Worm (Caenorhabditis elegans) whole organism, early embryonic: ENCODE measurements around the gene srh-141.

Source experiments
- B0310.2 ChIP-seq: sonication (generic microtip); optimal IDR thresholded peaks from 2 replicates; lab custom pipeline; 2016; ENCODE audit warnings: mild to moderate bottlenecking, missing genetic modification characterization, missing compliant biosample characterization
- F13C5.2 ChIP-seq: sonication (generic microtip); optimal IDR thresholded peaks from 2 replicates; lab custom pipeline; 2017; ENCODE audit warnings: mild to moderate bottlenecking, missing genetic modification characterization, inconsistent platforms, missing compliant biosample characterization
- aly-1 ChIP-seq: sonication (generic microtip); optimal IDR thresholded peaks from 2 replicates; lab custom pipeline; 2016; ENCODE audit warnings: missing genetic modification characterization, missing compliant biosample characterization
- ama-1 ChIP-seq: fragments of 150-350 bp; optimal IDR thresholded peaks from 2 replicates; lab custom pipeline; 2014
- ceh-13 ChIP-seq: fragments of 200-800 bp; sonication (Bioruptor generic); optimal IDR thresholded peaks from 2 replicates; lab custom pipeline; 2018; ENCODE audit warnings: mild to moderate bottlenecking, missing genetic modification characterization, missing compliant biosample characterization
- ceh-36 ChIP-seq: sonication (generic microtip); optimal IDR thresholded peaks from 2 replicates; lab custom pipeline; 2016; ENCODE audit warnings: missing genetic modification characterization, inconsistent platforms, missing compliant biosample characterization
- ets-7 ChIP-seq: sonication (generic microtip); optimal IDR thresholded peaks from 2 replicates; lab custom pipeline; 2016; ENCODE audit warnings: missing genotype, missing genetic modification characterization, missing compliant biosample characterization
- flt-1 ChIP-seq: fragments of 200-800 bp; sonication (Bioruptor generic); IDR thresholded peaks from 2 replicates; pipeline ENCODE4 v1.3.6; 2022; ENCODE audit warnings: missing genetic modification characterization, missing compliant biosample characterization
- hmbx-1 ChIP-seq: sonication (generic microtip); optimal IDR thresholded peaks from 2 replicates; lab custom pipeline; 2016; ENCODE audit warnings: mild to moderate bottlenecking, missing genetic modification characterization, missing compliant biosample characterization
- hmg-4 ChIP-seq: fragments of 200-800 bp; sonication (Bioruptor generic); optimal IDR thresholded peaks from 2 replicates; lab custom pipeline; 2018; ENCODE audit warnings: mild to moderate bottlenecking, missing genetic modification characterization, missing compliant biosample characterization
- hnd-1 ChIP-seq: sonication (generic microtip); optimal IDR thresholded peaks from 2 replicates; lab custom pipeline; 2016; ENCODE audit warnings: missing genetic modification characterization, missing compliant biosample characterization
- pes-1 ChIP-seq: fragments of 200-800 bp; sonication (Bioruptor generic); IDR thresholded peaks from 2 replicates; pipeline ENCODE4 v1.3.6; 2022; ENCODE audit warnings: missing genetic modification reagents, missing genetic modification characterization, missing compliant biosample characterization
- scrt-1 ChIP-seq: fragments of 200-800 bp; sonication (Bioruptor generic); IDR thresholded peaks from 2 replicates; pipeline ENCODE4 v1.3.6; 2022; ENCODE audit warnings: missing genetic modification characterization, missing compliant biosample characterization
- sea-1 ChIP-seq: fragments of 200-800 bp; sonication (Bioruptor generic); conservative IDR thresholded peaks from 2 replicates; pipeline ENCODE4 v1.3.6; 2022; ENCODE audit warnings: missing genetic modification characterization, missing compliant biosample characterization
- tbx-11 ChIP-seq: fragments of 200-800 bp; sonication (Bioruptor generic); IDR thresholded peaks from 2 replicates; pipeline ENCODE4 v1.3.6; 2022; ENCODE audit warnings: missing genetic modification characterization, missing compliant biosample characterization
- tbx-37 ChIP-seq: fragments of 200-800 bp; sonication (Bioruptor generic); conservative IDR thresholded peaks from 2 replicates; pipeline ENCODE4 v1.3.6; 2022; ENCODE audit warnings: missing genetic modification reagents, missing genetic modification characterization, missing compliant biosample characterization
- tra-4 ChIP-seq: sonication (generic microtip); optimal IDR thresholded peaks from 2 replicates; lab custom pipeline; 2017; ENCODE audit warnings: missing genetic modification characterization, missing compliant biosample characterization

Gene srh-141

ce11 chrV:16433471-16433870 is 10.3 kb upstream of the srh-141 start, which contains the start of gene clec-234:
Gene clec-234 (minus strand): TSS chrV:16433571.
- TF ChIP-seq hmbx-1 (tag; lab: Kevin White, UChicago) = no peak

- TF ChIP-seq B0310.2 (tag; lab: Kevin White, UChicago) (no peak), flt-1 (GFP tag; lab: Robert Waterston, UW) (no peak), ceh-13 (GFP tag; lab: Kevin White, UChicago) (no peak), hmg-4 (GFP tag; lab: Kevin White, UChicago) (no peak), ama-1 (lab: Kevin White, UChicago) (no peak), scrt-1 (GFP tag; lab: Robert Waterston, UW) (no peak), tra-4 (tag; lab: Kevin White, UChicago) (no peak), ceh-36 (tag; lab: Kevin White, UChicago) (no peak), ets-7 (tag; lab: Kevin White, UChicago) (no peak), pes-1 (GFP tag; lab: Robert Waterston, UW) (no peak), hnd-1 (no peak)
Observed at ce11 chrV:16435510-16435909, 8.2 kb upstream of the srh-141 start, which contains the start of the genes F26D2.13 and F26D2.14. Gene F26D2.13 (minus strand): TSS chrV:16435610. Gene F26D2.14 (plus strand): TSS chrV:16435855.

- TF ChIP-seq F13C5.2 (tag; lab: Kevin White, UChicago) (no peak), scrt-1 (GFP tag; lab: Robert Waterston, UW) (no peak), tbx-11 (GFP tag; lab: Robert Waterston, UW) (no peak), flt-1 (GFP tag; lab: Robert Waterston, UW) (no peak), hmbx-1 (tag; lab: Kevin White, UChicago) (no peak), ceh-13 (GFP tag; lab: Kevin White, UChicago) (no peak), ama-1 (lab: Kevin White, UChicago) (no peak)
Observed at ce11 chrV:16437546-16437945, 6.2 kb upstream of the srh-141 start, which contains the start of gene F26D2.15. Gene F26D2.15 (plus strand): TSS chrV:16437846.

ce11 chrV:16445676-16446075 is 1.9 kb downstream of the srh-141 start, which contains the start of gene T08G3.6:
Gene T08G3.6 (plus strand): TSS chrV:16445976.
- TF ChIP-seq flt-1 (GFP tag; lab: Robert Waterston, UW) (no peak), ceh-13 (GFP tag; lab: Kevin White, UChicago) (no peak), hnd-1 (no peak), scrt-1 (GFP tag; lab: Robert Waterston, UW) (no peak), ceh-36 (tag; lab: Kevin White, UChicago) (no peak), F13C5.2 (tag; lab: Kevin White, UChicago) (no peak), pes-1 (GFP tag; lab: Robert Waterston, UW) (no peak), tbx-37 (GFP tag; lab: Robert Waterston, UW) (no peak), ets-7 (tag; lab: Kevin White, UChicago) (no peak)

ce11 chrV:16446191-16446590 is 2.5 kb downstream of the srh-141 start:
- TF ChIP-seq ceh-36 (tag; lab: Kevin White, UChicago) (peak; percentile 69), scrt-1 (GFP tag; lab: Robert Waterston, UW) (no peak)

ce11 chrV:16447735-16448134 is 4.0 kb downstream of the srh-141 start, which contains the start of gene T08G3.13:
Gene T08G3.13 (plus strand): TSS chrV:16448035.
- TF ChIP-seq F13C5.2 (tag; lab: Kevin White, UChicago) (no peak), tbx-37 (GFP tag; lab: Robert Waterston, UW) (no peak), B0310.2 (tag; lab: Kevin White, UChicago) (no peak), tra-4 (tag; lab: Kevin White, UChicago) (no peak), hmbx-1 (tag; lab: Kevin White, UChicago) (no peak), scrt-1 (GFP tag; lab: Robert Waterston, UW) (no peak), ceh-36 (tag; lab: Kevin White, UChicago) (no peak), hmg-4 (GFP tag; lab: Kevin White, UChicago) (no peak), flt-1 (GFP tag; lab: Robert Waterston, UW) (no peak), ets-7 (tag; lab: Kevin White, UChicago) (no peak), aly-1 (tag; lab: Kevin White, UChicago) (no peak)

- TF ChIP-seq tra-4 (tag; lab: Kevin White, UChicago) = no peak
- no peak for TF ChIP-seq scrt-1 (GFP tag; lab: Robert Waterston, UW)
- no peak for TF ChIP-seq tbx-37 (GFP tag; lab: Robert Waterston, UW)
- no peak for TF ChIP-seq sea-1 (GFP tag; lab: Robert Waterston, UW)
- no peak for TF ChIP-seq tbx-11 (GFP tag; lab: Robert Waterston, UW)
- no peak for TF ChIP-seq B0310.2 (tag; lab: Kevin White, UChicago)
- TF ChIP-seq hmg-4 (GFP tag; lab: Kevin White, UChicago) = no peak
- TF ChIP-seq F13C5.2 (tag; lab: Kevin White, UChicago) = no peak
- no peak for TF ChIP-seq ceh-13 (GFP tag; lab: Kevin White, UChicago)
- no peak for TF ChIP-seq aly-1 (tag; lab: Kevin White, UChicago)
- TF ChIP-seq pes-1 (GFP tag; lab: Robert Waterston, UW) = no peak
- no peak for TF ChIP-seq hnd-1
- TF ChIP-seq flt-1 (GFP tag; lab: Robert Waterston, UW) = no peak
Observed at ce11 chrV:16455065-16455464, 11.3 kb downstream of the srh-141 start, which contains the start of gene str-14. Gene str-14 (minus strand): TSS chrV:16455165.

- TF ChIP-seq ama-1 (lab: Kevin White, UChicago) (no peak), scrt-1 (GFP tag; lab: Robert Waterston, UW) (no peak), pes-1 (GFP tag; lab: Robert Waterston, UW) (no peak), hmg-4 (GFP tag; lab: Kevin White, UChicago) (no peak), flt-1 (GFP tag; lab: Robert Waterston, UW) (no peak), hnd-1 (no peak), hmbx-1 (tag; lab: Kevin White, UChicago) (no peak), ceh-13 (GFP tag; lab: Kevin White, UChicago) (no peak)
Observed at ce11 chrV:16458714-16459113, 15.0 kb downstream of the srh-141 start, which contains the start of gene str-15. Gene str-15 (minus strand): TSS chrV:16458814.
